Worm (Caenorhabditis elegans): ENCODE measurements around the gene str-228.
A peak's percentile ranks its signal among the peaks of the same experiment; 100 is the strongest.

ce11 chrV:3505745-3506144, 4.2 kb upstream of the str-228 start:
- TF ChIP-seq unc-130 (tag; optimal IDR thresholded peaks at IDR 0.05) (no peak), mdl-1 (tag; optimal IDR thresholded peaks at IDR 0.05) (no peak), snpc-4 (tag; optimal IDR thresholded peaks at IDR 0.05) (no peak), Y116A8C.19 (tag; optimal IDR thresholded peaks at IDR 0.05; ENCODE audit: borderline replicate concordance) (no peak), mep-1 (tag; optimal IDR thresholded peaks at IDR 0.05) (peak; percentile 0)

Data from whole organism, L1 larva.